Worm (Caenorhabditis elegans): ENCODE data around the gene cyn-7.

- TF ChIP-seq unc-39 (tag; optimal IDR thresholded peaks at IDR 0.05): no peak
- no peak for TF ChIP-seq snpc-4 (tag; optimal IDR thresholded peaks at IDR 0.05)
Measured at ce11 chrV:15216705-15217104, 29.5 kb upstream of the cyn-7 start, which contains the start of gene sri-25.

Data from whole organism, mixed stage, embryonic.